Fruit fly (Drosophila melanogaster) whole organism, pupa: Measurements from ENCODE around the gene CG13857.

Source experiments
- CG17806 ChIP-seq: fragments of 200-800 bp; sonication (Bioruptor generic); optimal IDR thresholded peaks from 2 replicates; lab custom pipeline; 2018; ENCODE audit warnings: missing biosample characterization, mild to moderate bottlenecking, missing genetic modification characterization, moderate library complexity
- CG34367 ChIP-seq: fragments of 200-800 bp; sonication (Bioruptor generic); optimal IDR thresholded peaks from 2 replicates; lab custom pipeline; 2018; ENCODE audit warnings: missing biosample characterization, mild to moderate bottlenecking, missing genetic modification characterization
- Pif1A ChIP-seq: fragments of 200-800 bp; sonication (Bioruptor generic); optimal IDR thresholded peaks from 3 replicates; lab custom pipeline; 2016; ENCODE audit warnings: missing biosample characterization, missing genetic modification characterization
- Pif1B ChIP-seq: fragments of 200-800 bp; sonication (Bioruptor generic); optimal IDR thresholded peaks from 3 replicates; lab custom pipeline; 2016; ENCODE audit warnings: missing biosample characterization, missing genetic modification characterization
- Snoo ChIP-seq: fragments of 200-800 bp; sonication (Bioruptor generic); optimal IDR thresholded peaks from 3 replicates; lab custom pipeline; 2017; ENCODE audit warnings: missing biosample characterization, mild to moderate bottlenecking, missing genetic modification characterization, inconsistent platforms

DNA sequence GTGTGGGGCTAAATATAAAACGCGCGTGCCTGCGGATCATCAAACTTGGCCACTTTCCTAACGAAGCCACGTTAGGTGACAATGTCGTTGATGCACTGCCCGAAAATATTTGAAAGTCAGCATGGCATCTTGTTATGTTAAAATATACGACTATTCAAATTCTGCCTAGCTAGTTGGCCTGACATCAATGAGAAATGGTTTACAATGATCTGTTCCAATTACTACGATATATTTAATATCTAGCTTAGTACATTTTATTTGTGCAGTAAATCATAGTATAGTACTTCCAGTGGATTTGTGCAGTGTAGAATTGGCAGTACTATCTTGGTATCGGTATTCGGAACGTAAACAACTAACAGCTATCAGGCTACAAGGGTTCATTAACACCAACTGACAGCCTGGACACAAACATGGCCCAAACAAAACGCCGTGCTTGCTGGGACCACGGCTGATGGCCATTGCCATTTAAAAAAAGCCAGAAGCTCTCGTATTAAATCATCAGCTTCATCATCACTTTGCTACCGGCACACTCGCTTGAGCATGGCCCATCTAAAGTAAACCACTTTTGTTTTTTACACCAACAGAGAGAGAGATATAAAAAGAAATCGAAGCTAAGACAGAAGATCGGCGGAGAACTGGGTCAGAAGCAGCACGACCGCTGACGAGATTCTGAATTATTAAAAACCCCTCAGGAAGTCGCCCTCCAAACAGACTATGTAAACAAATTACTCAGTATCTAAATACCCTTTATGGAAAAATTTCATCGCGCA lies 1.7 kb upstream of the CG13857 start:
- TF ChIP-seq CG17806 (tag; lab: Kevin White, UChicago) (no peak), Pif1B (no peak), Snoo (tag; lab: Kevin White, UChicago) (no peak), CG34367 (tag; lab: Kevin White, UChicago) (no peak), Pif1A (GFP tag; lab: Kevin White, UChicago) (no peak)
